Fruit fly (Drosophila melanogaster) whole organism, embryonic: ENCODE results near the gene Lcp65Aa.

Experiments used
- BtbVII ChIP-seq: fragments of 200-800 bp; sonication (Bioruptor generic); optimal IDR thresholded peaks from 3 replicates; lab custom pipeline; 2017; ENCODE audit warnings: missing biosample characterization, mild to moderate bottlenecking, missing genetic modification characterization
- Bteb2 ChIP-seq: fragments of 200-800 bp; sonication (Bioruptor generic); optimal IDR thresholded peaks from 2 replicates; lab custom pipeline; 2016; ENCODE audit warnings: missing biosample characterization, missing genetic modification characterization
- CG10462 ChIP-seq: fragments of 200-800 bp; sonication (Bioruptor generic); optimal IDR thresholded peaks from 2 replicates; lab custom pipeline; 2016; ENCODE audit warnings: missing biosample characterization, missing genetic modification characterization
- CG10565 ChIP-seq: fragments of 200-800 bp; sonication (Bioruptor generic); optimal IDR thresholded peaks from 3 replicates; lab custom pipeline; 2016; ENCODE audit warnings: missing biosample characterization, mild to moderate bottlenecking, missing genetic modification characterization
- CG11695 ChIP-seq: fragments of 200-800 bp; sonication (Bioruptor generic); IDR thresholded peaks from 3 replicates; pipeline ENCODE4 v1.3.6; 2022; ENCODE audit warnings: missing biosample characterization, missing genetic modification characterization
- CG11723 ChIP-seq: fragments of 200-800 bp; sonication (Bioruptor generic); optimal IDR thresholded peaks from 2 replicates; lab custom pipeline; 2017; ENCODE audit warnings: missing biosample characterization, mild to moderate bottlenecking, missing genetic modification characterization
- CG1233 ChIP-seq: fragments of 200-800 bp; sonication (Bioruptor generic); optimal IDR thresholded peaks from 4 replicates; lab custom pipeline; 2018; ENCODE audit warnings: missing biosample characterization, mild to moderate bottlenecking, missing genetic modification characterization
- CG14441 ChIP-seq: fragments of 200-800 bp; sonication (Bioruptor generic); IDR thresholded peaks from 2 replicates; pipeline ENCODE4 v1.3.6; 2022; ENCODE audit warnings: missing biosample characterization, missing genetic modification characterization
- CG14667 ChIP-seq: fragments of 200-800 bp; sonication (Bioruptor generic); IDR thresholded peaks from 2 replicates; pipeline ENCODE4 v1.3.6; 2022; ENCODE audit warnings: missing biosample characterization, missing genetic modification characterization
- CG15269 ChIP-seq: fragments of 200-800 bp; sonication (Bioruptor generic); optimal IDR thresholded peaks from 2 replicates; lab custom pipeline; 2018; ENCODE audit warnings: missing biosample characterization, mild to moderate bottlenecking, missing genetic modification characterization, moderate library complexity
- CG16813 ChIP-seq: fragments of 200-800 bp; sonication (Bioruptor generic); IDR thresholded peaks from 3 replicates; pipeline ENCODE4 v1.3.6; 2022; ENCODE audit warnings: missing biosample characterization, missing genetic modification characterization; ENCODE audit not compliant: partially characterized antibody
- CG17186 ChIP-seq: fragments of 200-800 bp; sonication (Bioruptor generic); optimal IDR thresholded peaks from 3 replicates; lab custom pipeline; 2017; ENCODE audit warnings: missing biosample characterization, missing genetic modification reagents, missing genetic modification characterization
- CG17385 ChIP-seq: fragments of 200-800 bp; sonication (Bioruptor generic); optimal IDR thresholded peaks from 3 replicates; lab custom pipeline; 2018; ENCODE audit warnings: missing biosample characterization, mild to moderate bottlenecking, missing genetic modification characterization
- CG17802 ChIP-seq: fragments of 200-800 bp; sonication (Bioruptor generic); optimal IDR thresholded peaks from 2 replicates; lab custom pipeline; 2018; ENCODE audit warnings: missing biosample characterization, mild to moderate bottlenecking, missing genetic modification characterization, moderate library complexity
- CG1832 ChIP-seq: fragments of 200-800 bp; sonication (Bioruptor generic); optimal IDR thresholded peaks from 2 replicates; lab custom pipeline; 2017; ENCODE audit warnings: missing biosample characterization, mild to moderate bottlenecking, missing genetic modification characterization, inconsistent platforms
- CG2875 ChIP-seq: fragments of 200-800 bp; sonication (Bioruptor generic); optimal IDR thresholded peaks from 2 replicates; lab custom pipeline; 2017; ENCODE audit warnings: missing biosample characterization, mild to moderate bottlenecking, missing genetic modification characterization, missing genetic modification reagents
- CG4328 ChIP-seq: fragments of 200-800 bp; sonication (Bioruptor generic); optimal IDR thresholded peaks from 3 replicates; lab custom pipeline; 2017; ENCODE audit warnings: missing biosample characterization, missing genetic modification reagents, missing genetic modification characterization
- CG6254 ChIP-seq: fragments of 200-800 bp; sonication (Bioruptor generic); optimal IDR thresholded peaks from 3 replicates; lab custom pipeline; 2017; ENCODE audit warnings: mild to moderate bottlenecking, missing biosample characterization, missing genetic modification reagents, missing genetic modification characterization
- CG6813 ChIP-seq: fragments of 200-800 bp; sonication (Bioruptor generic); optimal IDR thresholded peaks from 2 replicates; lab custom pipeline; 2017; ENCODE audit warnings: missing biosample characterization, missing genetic modification characterization, mild to moderate bottlenecking, moderate library complexity, missing genetic modification reagents
- CG8359 ChIP-seq: fragments of 200-800 bp; sonication (Bioruptor generic); optimal IDR thresholded peaks from 2 replicates; lab custom pipeline; 2017; ENCODE audit warnings: missing biosample characterization, mild to moderate bottlenecking, missing genetic modification characterization, borderline replicate concordance
- CG9727 ChIP-seq: fragments of 200-800 bp; sonication (Bioruptor generic); optimal IDR thresholded peaks from 3 replicates; lab custom pipeline; 2017; ENCODE audit warnings: missing biosample characterization, mild to moderate bottlenecking, missing genetic modification characterization
- CG9797 ChIP-seq: fragments of 200-800 bp; sonication (Bioruptor generic); optimal IDR thresholded peaks from 3 replicates; lab custom pipeline; 2018; ENCODE audit warnings: missing biosample characterization, mild to moderate bottlenecking, missing genetic modification characterization
- Dfd ChIP-seq, 2 experiments: fragments of >200 bp; optimal IDR thresholded peaks; 2 replicates each; lab custom pipeline; 2017; ENCODE audit warnings: missing biosample characterization in 2 of 2, missing genetic modification characterization in 2 of 2
- Dref ChIP-seq: fragments of 200-800 bp; sonication (Bioruptor generic); IDR thresholded peaks from 2 replicates; pipeline ENCODE4 v1.3.6; 2022; ENCODE audit warnings: missing biosample characterization, missing genetic modification characterization
- Fer1 ChIP-seq: fragments of 200-800 bp; sonication (Bioruptor generic); optimal IDR thresholded peaks from 2 replicates; lab custom pipeline; 2017; ENCODE audit warnings: missing biosample characterization, mild to moderate bottlenecking, missing genetic modification characterization
- HLH3B ChIP-seq: fragments of 200-800 bp; sonication (Bioruptor generic); IDR thresholded peaks from 2 replicates; pipeline ENCODE4 v1.3.6; 2022; ENCODE audit warnings: missing biosample characterization, missing genetic modification characterization
- Hand ChIP-seq: fragments of 200-800 bp; sonication (Bioruptor generic); optimal IDR thresholded peaks from 2 replicates; lab custom pipeline; 2017; ENCODE audit warnings: mild to moderate bottlenecking, missing biosample characterization, missing genetic modification reagents, missing genetic modification characterization
- HmgD ChIP-seq: fragments of 200-800 bp; sonication (Bioruptor generic); optimal IDR thresholded peaks from 3 replicates; lab custom pipeline; 2016; ENCODE audit warnings: missing biosample characterization, missing genetic modification characterization
- Hr39 ChIP-seq: fragments of >200 bp; optimal IDR thresholded peaks from 2 replicates; lab custom pipeline; 2017
- Mad ChIP-seq: fragments of 200-800 bp; sonication (Bioruptor generic); optimal IDR thresholded peaks from 2 replicates; lab custom pipeline; 2016; ENCODE audit warnings: missing biosample characterization, missing genetic modification characterization
- Meics ChIP-seq: fragments of 200-800 bp; sonication (Bioruptor generic); optimal IDR thresholded peaks from 2 replicates; lab custom pipeline; 2017; ENCODE audit warnings: missing biosample characterization, mild to moderate bottlenecking, missing genetic modification characterization
- PHDP ChIP-seq: fragments of 200-800 bp; sonication (Bioruptor generic); optimal IDR thresholded peaks from 3 replicates; lab custom pipeline; 2018; ENCODE audit warnings: missing biosample characterization, mild to moderate bottlenecking, missing genetic modification characterization, moderate library complexity
- ab ChIP-seq: fragments of 200-800 bp; sonication (Bioruptor generic); optimal IDR thresholded peaks from 2 replicates; lab custom pipeline; 2016; ENCODE audit warnings: missing biosample characterization, missing genetic modification characterization
- aop ChIP-seq: fragments of 200-800 bp; sonication (Bioruptor generic); IDR thresholded peaks from 2 replicates; pipeline ENCODE4 v1.3.6; 2022; ENCODE audit warnings: missing biosample characterization, missing genetic modification characterization
- bigmax ChIP-seq: fragments of 200-800 bp; sonication (Bioruptor generic); optimal IDR thresholded peaks from 2 replicates; lab custom pipeline; 2018; ENCODE audit warnings: missing biosample characterization, mild to moderate bottlenecking, missing genetic modification characterization
- danr ChIP-seq: fragments of 200-800 bp; sonication (Bioruptor generic); IDR thresholded peaks from 2 replicates; pipeline ENCODE4 v1.3.6; 2022; ENCODE audit warnings: missing biosample characterization, missing genetic modification characterization
- dati ChIP-seq: fragments of 200-800 bp; sonication (Bioruptor generic); IDR thresholded peaks from 2 replicates; pipeline ENCODE4 v1.3.6; 2022; ENCODE audit warnings: missing biosample characterization, missing genetic modification characterization
- emc ChIP-seq: fragments of 200-800 bp; sonication (Bioruptor generic); optimal IDR thresholded peaks from 2 replicates; lab custom pipeline; 2016; ENCODE audit warnings: missing biosample characterization, missing genetic modification characterization
- eyg ChIP-seq: fragments of 200-800 bp; sonication (Bioruptor generic); optimal IDR thresholded peaks from 3 replicates; lab custom pipeline; 2016; ENCODE audit warnings: missing biosample characterization, missing genetic modification characterization
- kay ChIP-seq: fragments of 200-800 bp; sonication (Bioruptor generic); optimal IDR thresholded peaks from 2 replicates; lab custom pipeline; 2016; ENCODE audit warnings: missing biosample characterization, missing genetic modification characterization
- kni ChIP-seq: fragments of 200-800 bp; sonication (Bioruptor generic); optimal IDR thresholded peaks from 3 replicates; lab custom pipeline; 2017; ENCODE audit warnings: mild to moderate bottlenecking, missing biosample characterization, missing genetic modification reagents, missing genetic modification characterization
- lmd ChIP-seq: fragments of 200-800 bp; sonication (Bioruptor generic); IDR thresholded peaks from 2 replicates; pipeline ENCODE4 v1.3.6; 2022; ENCODE audit warnings: missing biosample characterization, missing genetic modification characterization
- odd ChIP-seq: fragments of 200-800 bp; sonication (Bioruptor generic); optimal IDR thresholded peaks from 2 replicates; lab custom pipeline; 2017; ENCODE audit warnings: missing biosample characterization, mild to moderate bottlenecking, missing genetic modification characterization
- p53 ChIP-seq: fragments of 200-800 bp; sonication (Bioruptor generic); optimal IDR thresholded peaks from 2 replicates; lab custom pipeline; 2016; ENCODE audit warnings: missing biosample characterization, missing genetic modification characterization
- phol ChIP-seq: fragments of 200-800 bp; sonication (Bioruptor generic); optimal IDR thresholded peaks from 3 replicates; lab custom pipeline; 2018; ENCODE audit warnings: missing biosample characterization, mild to moderate bottlenecking, missing genetic modification characterization, moderate library complexity
- row ChIP-seq: fragments of 200-800 bp; sonication (Bioruptor generic); IDR thresholded peaks from 3 replicates; pipeline ENCODE4 v1.3.6; 2022; ENCODE audit warnings: missing biosample characterization, missing genetic modification characterization
- sens ChIP-seq: fragments of 200-800 bp; sonication (Bioruptor generic); peaks from one replicate; lab custom pipeline; 2016; ENCODE audit warnings: missing biosample characterization, missing genetic modification characterization
- sisA ChIP-seq: fragments of 200-800 bp; sonication (Bioruptor generic); IDR thresholded peaks from 2 replicates; pipeline ENCODE4 v1.3.6; 2022; ENCODE audit warnings: missing biosample characterization, missing genetic modification characterization
- tgo ChIP-seq: fragments of 200-800 bp; sonication (Bioruptor generic); IDR thresholded peaks from 3 replicates; pipeline ENCODE4 v1.3.6; 2022; ENCODE audit warnings: missing biosample characterization, missing genetic modification characterization
- usp ChIP-seq: fragments of >200 bp; optimal IDR thresholded peaks from 2 replicates; lab custom pipeline; 2017; ENCODE audit warnings: missing biosample characterization, missing genetic modification characterization
- zfh1 ChIP-seq: fragments of 200-800 bp; sonication (Bioruptor generic); IDR thresholded peaks from 3 replicates; pipeline ENCODE4 v1.3.6; 2022; ENCODE audit warnings: missing biosample characterization, missing genetic modification characterization

Gene Lcp65Aa

dm6 chr3L:6184884-6185438, 33.9 kb downstream of the Lcp65Aa start, which contains the start of the genes D19B and CG43293 (continued):
- TF ChIP-seq CG2875 (GFP tag; lab: Kevin White, UChicago): peak; percentile 72
- no peak for TF ChIP-seq usp (GFP tag; lab: Kevin White, UChicago)
- TF ChIP-seq zfh1: peak; percentile 93
- peak; percentile 86 for TF ChIP-seq CG9727
- peak; percentile 72 for TF ChIP-seq ab (GFP tag; lab: Kevin White, UChicago)
- TF ChIP-seq Hr39 (lab: Kevin White, UChicago): no peak
- peak; percentile 87 for TF ChIP-seq Mad (GFP tag; lab: Kevin White, UChicago)
- peak; percentile 78 for TF ChIP-seq danr
- peak; percentile 93 for TF ChIP-seq CG14441 (GFP tag; lab: Robert Waterston, UW)
- TF ChIP-seq eyg: peak; percentile 78
- TF ChIP-seq CG6813 (GFP tag; lab: Kevin White, UChicago): peak; percentile 86
- TF ChIP-seq CG10565 (GFP tag; lab: Kevin White, UChicago): no peak
- TF ChIP-seq CG17186 (GFP tag; lab: Kevin White, UChicago): peak; percentile 58
- peak; percentile 90 for TF ChIP-seq CG1233
- peak; percentile 81 for TF ChIP-seq BtbVII (GFP tag; lab: Kevin White, UChicago)
- peak; percentile 50; the same call in 2 of the 3 replicates for TF ChIP-seq CG16813
- peak; percentile 82 for TF ChIP-seq CG11723 (GFP tag; lab: Kevin White, UChicago)
- TF ChIP-seq CG6254 (GFP tag; lab: Kevin White, UChicago): peak; percentile 77
- TF ChIP-seq CG14667: peak; percentile 77
- TF ChIP-seq phol (tag; lab: Kevin White, UChicago): peak; percentile 81
- peak; percentile 57; the same call in 1 of the 2 replicates for TF ChIP-seq dati (GFP tag; lab: Robert Waterston, UW)
- TF ChIP-seq CG17385: peak; percentile 81
- peak; percentile 85 for TF ChIP-seq kay
- TF ChIP-seq Hand (GFP tag; lab: Kevin White, UChicago): peak; percentile 62
- peak; percentile 82 for TF ChIP-seq CG10462 (GFP tag; lab: Kevin White, UChicago)
- peak; percentile 89 for TF ChIP-seq CG15269 (tag; lab: Kevin White, UChicago)
- TF ChIP-seq HmgD (GFP tag; lab: Kevin White, UChicago): peak; percentile 85
- peak; percentile 98 for TF ChIP-seq row
- no peak for TF ChIP-seq CG1832
- peak; percentile 25 for TF ChIP-seq CG8359 (GFP tag; lab: Kevin White, UChicago)
- TF ChIP-seq PHDP (tag; lab: Kevin White, UChicago): peak; percentile 88
- no peak for TF ChIP-seq odd (GFP tag; lab: Kevin White, UChicago)
- peak; percentile 87 for TF ChIP-seq Fer1 (GFP tag; lab: Kevin White, UChicago)
- peak; percentile 91 for TF ChIP-seq sisA (GFP tag; lab: Robert Waterston, UW)
- peak; percentile 77 for TF ChIP-seq aop
- peak; percentile 86 for TF ChIP-seq Dref (GFP tag; lab: Robert Waterston, UW)
- TF ChIP-seq CG11695: peak; percentile 90
- TF ChIP-seq CG9797 (GFP tag; lab: Kevin White, UChicago): peak; percentile 35
- peak; percentile 92 for TF ChIP-seq tgo (GFP tag; lab: Robert Waterston, UW)
- peak; percentile 31 for TF ChIP-seq emc (GFP tag; lab: Kevin White, UChicago)
- TF ChIP-seq Bteb2 (GFP tag; lab: Kevin White, UChicago): peak; percentile 78
- TF ChIP-seq sens (GFP tag; lab: Kevin White, UChicago): peak; percentile 97
- TF ChIP-seq bigmax: peak; percentile 11
- peak; percentile 60 for TF ChIP-seq CG17802 (tag; lab: Kevin White, UChicago)
- peak; percentile 76 for TF ChIP-seq CG4328 (GFP tag; lab: Kevin White, UChicago)
- TF ChIP-seq Dfd (GFP tag; optimal IDR thresholded peaks at IDR 0.05; lab: Kevin White, UChicago): no peak
- peak; percentile 81 for TF ChIP-seq p53 (GFP tag; lab: Kevin White, UChicago)
- peak; percentile 90 for TF ChIP-seq Meics (GFP tag; lab: Kevin White, UChicago)
- TF ChIP-seq lmd (GFP tag; lab: Robert Waterston, UW): peak; percentile 93
- peak; percentile 91 for TF ChIP-seq HLH3B (GFP tag; lab: Robert Waterston, UW)
- no peak for TF ChIP-seq kni (GFP tag; lab: Kevin White, UChicago)
